Fruit fly (Drosophila melanogaster) Kc167 (cell line): ENCODE data around the gene CG13047.

ENCODE experiments used
- Myc ChIP-seq: fragments of >200 bp; optimal IDR thresholded peaks from 2 replicates; lab custom pipeline; 2017; ENCODE audit warnings: missing external identifiers
- Sin3A ChIP-seq: fragments of >200 bp; optimal IDR thresholded peaks from 2 replicates; lab custom pipeline; 2018; ENCODE audit warnings: missing external identifiers
- h ChIP-seq: fragments of >200 bp; optimal IDR thresholded peaks from 3 replicates; lab custom pipeline; 2018; ENCODE audit warnings: missing external identifiers
- insv ChIP-seq: fragments of >200 bp; optimal IDR thresholded peaks from 3 replicates; lab custom pipeline; 2018; ENCODE audit warnings: missing external identifiers
- psq ChIP-seq: fragments of >200 bp; optimal IDR thresholded peaks from 2 replicates; lab custom pipeline; 2017; ENCODE audit warnings: missing external identifiers
- ttk ChIP-seq: sonication (Bioruptor generic); optimal IDR thresholded peaks from 2 replicates; lab custom pipeline; 2017; ENCODE audit warnings: missing external identifiers

CG13047 gene

dm6 chr3L:16290850-16291249, 5.7 kb upstream of the CG13047 start, which contains the start of gene CG13045:
TSS of gene CG13045 (minus strand) at chr3L:16290950.
- no peak for TF ChIP-seq ttk (lab: Kevin White, UChicago)
- no peak for TF ChIP-seq Myc
- no peak for TF ChIP-seq h (lab: Kevin White, UChicago)
- no peak for TF ChIP-seq Sin3A (lab: Kevin White, UChicago)
- no peak for TF ChIP-seq psq (lab: Kevin White, UChicago)
- TF ChIP-seq insv (lab: Kevin White, UChicago) = no peak

DNA sequence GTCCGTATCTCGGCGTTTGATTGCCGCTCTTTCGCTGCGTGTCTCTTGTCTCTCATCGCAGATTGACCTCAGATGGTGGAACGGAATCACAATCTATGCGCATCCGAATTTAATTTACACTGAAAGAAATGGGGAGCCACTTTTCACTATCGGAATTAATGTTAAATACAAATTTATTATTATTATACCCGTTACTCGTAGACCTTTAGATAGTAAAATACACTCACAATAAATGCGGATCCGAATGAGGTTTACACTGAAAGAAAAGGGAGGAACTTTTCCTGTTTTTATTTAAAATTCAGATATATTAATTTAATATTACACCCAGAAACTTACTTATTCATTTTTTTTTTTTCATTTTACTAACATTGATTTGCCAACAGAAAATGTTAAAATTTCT, 3.9 kb upstream of the CG13047 start:
- no peak for TF ChIP-seq ttk (lab: Kevin White, UChicago)
- TF ChIP-seq Myc = no peak
- no peak for TF ChIP-seq insv (lab: Kevin White, UChicago)
- TF ChIP-seq Sin3A (lab: Kevin White, UChicago) = no peak
- no peak for TF ChIP-seq h (lab: Kevin White, UChicago)

DNA sequence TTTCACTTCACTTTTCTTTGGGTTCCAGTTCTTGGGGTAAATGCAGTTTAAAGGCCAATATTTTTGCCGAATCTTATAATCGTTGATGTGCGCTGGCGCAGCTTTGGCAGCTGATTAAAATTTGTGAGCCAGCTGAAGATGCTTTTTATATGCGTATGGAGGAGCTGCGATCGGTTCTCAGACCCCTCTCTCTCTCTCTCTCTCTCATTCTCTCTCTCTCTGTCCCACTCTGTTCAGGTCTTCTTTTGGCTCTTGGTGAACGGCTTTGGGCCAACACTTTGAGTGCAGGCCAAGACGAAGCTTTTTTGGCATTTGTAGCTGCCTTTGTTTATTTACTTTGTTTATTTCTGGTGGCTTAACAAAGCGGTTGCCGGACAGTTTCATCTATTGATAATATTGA, 3.1 kb upstream of the CG13047 start, which contains the start of gene CG13046:
TSS of gene CG13046 (minus strand) at position 101 of the 400 bp plus-strand sequence.
- TF ChIP-seq Sin3A (lab: Kevin White, UChicago) = no peak
- TF ChIP-seq ttk (lab: Kevin White, UChicago) = no peak
- no peak for TF ChIP-seq Myc
- TF ChIP-seq h (lab: Kevin White, UChicago) = no peak
- no peak for TF ChIP-seq psq (lab: Kevin White, UChicago)
- TF ChIP-seq insv (lab: Kevin White, UChicago) = no peak

- TF ChIP-seq h (lab: Kevin White, UChicago) (no peak), insv (lab: Kevin White, UChicago) (no peak), Myc (no peak), ttk (lab: Kevin White, UChicago) (no peak), Sin3A (lab: Kevin White, UChicago) (no peak), psq (lab: Kevin White, UChicago) (no peak)
Observed at dm6 chr3L:16286258-16286657, 1.1 kb upstream of the CG13047 start.

DNA sequence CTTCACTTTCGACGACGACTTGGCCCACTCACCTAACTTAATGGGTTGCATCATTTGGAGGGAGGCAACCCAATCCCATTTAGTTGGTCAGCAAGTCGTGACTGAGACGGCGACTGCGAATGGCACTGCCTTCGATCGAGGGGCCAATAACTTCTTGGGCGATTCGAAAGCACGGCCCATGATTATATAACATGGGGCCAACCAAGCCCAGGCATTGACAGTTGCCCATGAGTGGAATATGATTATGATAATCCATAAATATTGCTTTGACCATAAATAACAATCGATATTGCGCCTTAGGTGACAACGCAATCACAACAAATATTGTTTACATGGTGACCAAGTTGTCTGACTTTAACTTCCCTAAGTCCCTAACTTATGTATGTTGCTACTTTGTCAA, 1.4 kb downstream of the CG13047 start, which contains the start of gene CG13048:
TSS of gene CG13048 (minus strand) at position 101 of the 400 bp plus-strand sequence.
- TF ChIP-seq h (lab: Kevin White, UChicago) = no peak
- TF ChIP-seq Sin3A (lab: Kevin White, UChicago) = no peak
- TF ChIP-seq psq (lab: Kevin White, UChicago) = no peak
- no peak for TF ChIP-seq insv (lab: Kevin White, UChicago)
- TF ChIP-seq Myc = no peak
- no peak for TF ChIP-seq ttk (lab: Kevin White, UChicago)

dm6 chr3L:16281880-16282556, 3.2 kb downstream of the CG13047 start, which contains the start of gene CG13049:
TSS of gene CG13049 (minus strand) at chr3L:16281930.
- TF ChIP-seq Sin3A (lab: Kevin White, UChicago) = no peak
- TF ChIP-seq h (lab: Kevin White, UChicago) = no peak
- no peak for TF ChIP-seq insv (lab: Kevin White, UChicago)
- no peak for TF ChIP-seq psq (lab: Kevin White, UChicago)
- no peak for TF ChIP-seq ttk (lab: Kevin White, UChicago)
- TF ChIP-seq Myc = no peak

DNA sequence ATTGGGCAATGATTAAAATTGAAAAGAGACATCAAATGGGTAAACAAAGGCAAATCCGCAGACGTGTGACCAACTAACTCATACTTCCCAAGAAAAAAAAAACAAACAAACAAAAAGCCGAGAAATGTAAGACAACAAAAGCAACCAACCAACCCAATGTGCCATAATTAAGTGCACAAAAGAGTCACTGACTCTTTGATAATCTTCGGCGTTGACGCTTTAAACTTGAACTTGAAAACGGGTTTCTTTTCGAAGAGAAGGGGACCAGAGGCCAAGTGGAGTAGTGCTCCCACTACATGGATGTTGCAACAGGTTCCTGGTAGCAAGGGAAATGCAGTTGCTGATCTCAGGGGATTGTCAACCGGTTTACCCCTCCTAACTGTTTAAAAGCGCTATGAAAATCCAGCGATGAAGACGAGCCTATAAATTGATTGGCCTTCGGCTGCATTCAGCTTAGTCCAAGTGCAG, 5.2 kb downstream of the CG13047 start, which contains the start of gene CG13064:
TSS of gene CG13064 (plus strand) at position 418 of the 468 bp plus-strand sequence.
- TF ChIP-seq insv (lab: Kevin White, UChicago) (no peak), Myc (no peak), ttk (lab: Kevin White, UChicago) (no peak), Sin3A (lab: Kevin White, UChicago) (no peak), psq (lab: Kevin White, UChicago) (no peak), h (lab: Kevin White, UChicago) (no peak)

dm6 chr3L:16279171-16279570, 6.0 kb downstream of the CG13047 start, which contains the start of gene CG13050:
TSS of gene CG13050 (minus strand) at chr3L:16279271.
- TF ChIP-seq h (lab: Kevin White, UChicago) (no peak), Sin3A (lab: Kevin White, UChicago) (no peak), Myc (no peak), psq (lab: Kevin White, UChicago) (no peak), ttk (lab: Kevin White, UChicago) (no peak), insv (lab: Kevin White, UChicago) (no peak)

dm6 chr3L:16277135-16277534, 8.1 kb downstream of the CG13047 start, which contains the start of gene CG13065:
TSS of gene CG13065 (plus strand) at chr3L:16277435.
- TF ChIP-seq ttk (lab: Kevin White, UChicago) = no peak
- no peak for TF ChIP-seq psq (lab: Kevin White, UChicago)
- TF ChIP-seq Myc = no peak
- TF ChIP-seq insv (lab: Kevin White, UChicago) = no peak
- no peak for TF ChIP-seq h (lab: Kevin White, UChicago)
- no peak for TF ChIP-seq Sin3A (lab: Kevin White, UChicago)

- TF ChIP-seq psq (lab: Kevin White, UChicago) = no peak
- TF ChIP-seq ttk (lab: Kevin White, UChicago) = no peak
- no peak for TF ChIP-seq Sin3A (lab: Kevin White, UChicago)
- no peak for TF ChIP-seq insv (lab: Kevin White, UChicago)
- TF ChIP-seq Myc = no peak
- no peak for TF ChIP-seq h (lab: Kevin White, UChicago)
Observed at dm6 chr3L:16275391-16276017, 9.7 kb downstream of the CG13047 start.

- TF ChIP-seq Sin3A (lab: Kevin White, UChicago) (no peak), Myc (no peak), h (lab: Kevin White, UChicago) (no peak), ttk (lab: Kevin White, UChicago) (no peak), psq (lab: Kevin White, UChicago) (no peak), insv (lab: Kevin White, UChicago) (no peak)
Observed at dm6 chr3L:16272338-16272959, 12.7 kb downstream of the CG13047 start, which contains the start of gene CG13066. TSS of gene CG13066 (plus strand) at chr3L:16272909.
